Worm (Caenorhabditis elegans) whole organism, young adult: ENCODE measurements around the gene fbxa-147.
"Not testable (repeated sequence)": the region's sequence is repeated elsewhere in the genome, so short reads cannot be mapped to it uniquely, and the experiment has no call there.

ENCODE experiments used
- F49E8.2 ChIP-seq: sonication (generic microtip); optimal IDR thresholded peaks from 3 replicates; lab custom pipeline; 2017; ENCODE audit warnings: missing genetic modification characterization, mild to moderate bottlenecking, missing compliant biosample characterization, antibody characterized with exemption, moderate library complexity; ENCODE audit not compliant: insufficient read depth
- K11D2.4 ChIP-seq: fragments of 200-800 bp; sonication (Bioruptor generic); IDR thresholded peaks from 2 replicates; pipeline ENCODE4 v1.3.6; 2022; ENCODE audit warnings: missing genetic modification reagents, missing genetic modification characterization, missing compliant biosample characterization
- egl-18 ChIP-seq: fragments of 200-800 bp; sonication (Bioruptor generic); IDR thresholded peaks from 2 replicates; pipeline ENCODE4 v1.3.6; 2022; ENCODE audit warnings: missing genetic modification reagents, missing genetic modification characterization, missing compliant biosample characterization
- lin-40 ChIP-seq: sonication (generic microtip); optimal IDR thresholded peaks from 2 replicates; lab custom pipeline; 2016; ENCODE audit warnings: missing genetic modification characterization, mild to moderate bottlenecking, missing compliant biosample characterization, missing genotype, missing genetic modification reagents
- lsy-27 ChIP-seq: sonication (generic microtip); optimal IDR thresholded peaks from 2 replicates; lab custom pipeline; 2017; ENCODE audit warnings: missing genetic modification characterization, mild to moderate bottlenecking, missing compliant biosample characterization, antibody characterized with exemption, missing genotype, borderline replicate concordance; ENCODE audit not compliant: insufficient read depth
- nfyb-1 ChIP-seq: fragments of 200-800 bp; sonication (Bioruptor generic); IDR thresholded peaks from 2 replicates; pipeline ENCODE4 v1.3.6; 2022; ENCODE audit warnings: missing genetic modification reagents, missing genetic modification characterization, missing compliant biosample characterization
- nhr-27 ChIP-seq: fragments of 200-800 bp; sonication (Bioruptor generic); optimal IDR thresholded peaks from 2 replicates; lab custom pipeline; 2018; ENCODE audit warnings: mild to moderate bottlenecking, missing genetic modification characterization, moderate library complexity, missing compliant biosample characterization
- pha-4 ChIP-seq: fragments of 150-350 bp; sonication (generic microtip); optimal IDR thresholded peaks from 2 replicates; lab custom pipeline; 2014; ENCODE audit warnings: missing biosample characterization, missing genetic modification reagents, missing genetic modification characterization
- rcor-1 ChIP-seq: fragments of 200-800 bp; sonication (Bioruptor generic); IDR thresholded peaks from 2 replicates; pipeline ENCODE4 v1.3.6; 2022; ENCODE audit warnings: missing genetic modification reagents, missing genetic modification characterization, missing compliant biosample characterization
- snpc-4 ChIP-seq, 5 experiments: fragments of 150-350 bp in 1 of 5; sonication (generic microtip) in 4 of 5; optimal IDR thresholded peaks; 2 replicates each; lab custom pipeline; 2014 to 2018; ENCODE audit warnings: missing genetic modification characterization in 5 of 5, missing biosample characterization in 3 of 5, antibody characterized with exemption in 2 of 5, mild to moderate bottlenecking in 2 of 5, missing compliant biosample characterization in 2 of 5, missing genotype in 2 of 5, moderate library complexity in 2 of 5, missing genetic modification reagents in 1 of 5
- somi-1 ChIP-seq: fragments of 200-800 bp; sonication (Bioruptor generic); optimal IDR thresholded peaks from 2 replicates; lab custom pipeline; 2018; ENCODE audit warnings: mild to moderate bottlenecking, missing genetic modification characterization, missing compliant biosample characterization
- unc-62 ChIP-seq: fragments of 150-350 bp; optimal IDR thresholded peaks from 2 replicates; lab custom pipeline; 2014; ENCODE audit warnings: missing biosample characterization, missing genetic modification reagents, missing genetic modification characterization

DNA sequence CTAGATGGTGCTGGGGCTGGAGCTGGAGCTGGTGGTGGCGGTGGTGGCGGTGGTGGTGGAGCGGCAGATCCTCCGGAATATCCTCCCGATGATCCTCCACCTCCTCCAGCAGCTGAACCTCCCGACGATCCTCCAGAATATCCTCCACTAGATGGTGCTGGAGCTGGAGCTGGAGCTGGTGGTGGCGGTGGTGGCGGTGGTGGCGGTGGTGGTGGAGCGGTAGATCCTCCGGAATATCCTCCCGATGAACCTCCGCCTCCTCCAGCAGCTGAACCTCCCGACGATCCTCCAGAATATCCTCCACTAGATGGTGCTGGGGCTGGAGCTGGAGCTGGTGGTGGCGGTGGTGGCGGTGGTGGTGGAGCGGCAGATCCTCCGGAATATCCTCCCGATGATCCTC lies 26.6 kb downstream of the fbxa-147 start:
- not testable (repeated sequence) for TF ChIP-seq snpc-4 (GFP tag; optimal IDR thresholded peaks at IDR 0.05; lab: Kevin White, UChicago); snpc-4 (tag; optimal IDR thresholded peaks at IDR 0.05; lab: Kevin White, UChicago); rcor-1 (GFP tag; lab: Robert Waterston, UW); F49E8.2 (tag; lab: Kevin White, UChicago); nhr-27; egl-18 (GFP tag; lab: Robert Waterston, UW); unc-62 (GFP tag; lab: Kevin White, UChicago); pha-4 (tag; lab: Kevin White, UChicago); nfyb-1 (GFP tag; lab: Robert Waterston, UW); somi-1 (GFP tag; lab: Kevin White, UChicago); K11D2.4 (GFP tag; lab: Robert Waterston, UW); lsy-27; lin-40 (tag; lab: Kevin White, UChicago)
